Worm (Caenorhabditis elegans) whole organism, late embryonic: ENCODE results near the gene rab-7.

ENCODE experiments used
- ceh-31 ChIP-seq: sonication (generic microtip); optimal IDR thresholded peaks from 2 replicates; lab custom pipeline; 2016; ENCODE audit warnings: missing genetic modification characterization, missing compliant biosample characterization
- ets-4 ChIP-seq: sonication (generic microtip); optimal IDR thresholded peaks from 2 replicates; lab custom pipeline; 2016; ENCODE audit warnings: missing genetic modification characterization, missing compliant biosample characterization
- fkh-10 ChIP-seq: fragments of 150-350 bp; optimal IDR thresholded peaks from 2 replicates; lab custom pipeline; 2014; ENCODE audit warnings: missing biosample characterization, missing genetic modification reagents, missing genetic modification characterization
- hlh-6 ChIP-seq: sonication (generic microtip); optimal IDR thresholded peaks from 2 replicates; lab custom pipeline; 2016; ENCODE audit warnings: missing genotype, missing genetic modification characterization, missing compliant biosample characterization
- nfya-1 ChIP-seq: sonication (generic microtip); optimal IDR thresholded peaks from 2 replicates; lab custom pipeline; 2017; ENCODE audit warnings: missing genetic modification characterization, mild to moderate bottlenecking, missing compliant biosample characterization, antibody characterized with exemption, moderate library complexity
- pqm-1 ChIP-seq: sonication (generic microtip); optimal IDR thresholded peaks from 2 replicates; lab custom pipeline; 2016; ENCODE audit warnings: missing genetic modification characterization, missing compliant biosample characterization
- ref-2 ChIP-seq: sonication (generic microtip); optimal IDR thresholded peaks from 2 replicates; lab custom pipeline; 2016; ENCODE audit warnings: missing genetic modification characterization, missing compliant biosample characterization
- unc-3 ChIP-seq, 2 experiments: fragments of 200-800 bp in 1 of 2; sonication (Bioruptor generic) in 1 of 2; sonication (generic microtip) in 1 of 2; conservative IDR thresholded peaks in 1 of 2; optimal IDR thresholded peaks in 1 of 2; 2 replicates each; pipeline versions ENCODE4 v1.3.6 to Lab custom; 2016 to 2022; ENCODE audit warnings: missing compliant biosample characterization in 2 of 2, missing genetic modification characterization in 2 of 2, missing genetic modification reagents in 1 of 2
- zip-5 ChIP-seq: sonication (generic microtip); optimal IDR thresholded peaks from 2 replicates; lab custom pipeline; 2016; ENCODE audit warnings: missing genetic modification characterization, missing compliant biosample characterization

ce11 chrII:11969033-11969432 lies 2.3 kb upstream of the rab-7 start:
- TF ChIP-seq hlh-6 (no peak), ets-4 (tag; lab: Kevin White, UChicago) (no peak), nfya-1 (no peak), ceh-31 (tag; lab: Kevin White, UChicago) (no peak), ref-2 (tag; lab: Kevin White, UChicago) (no peak), pqm-1 (tag; lab: Kevin White, UChicago) (no peak), unc-3 (GFP tag; conservative IDR thresholded peaks at IDR 0.05; lab: Robert Waterston, UW) (no peak), unc-3 (tag; optimal IDR thresholded peaks at IDR 0.05; lab: Kevin White, UChicago) (no peak), zip-5 (no peak), fkh-10 (no peak)
